Worm (Caenorhabditis elegans): ENCODE data around the gene memi-2.

- TF ChIP-seq klf-2 (GFP tag; conservative IDR thresholded peaks at IDR 0.05) (no peak), ztf-23 (GFP tag; IDR thresholded peaks at IDR 0.05) (no peak), ztf-29 (GFP tag; IDR thresholded peaks at IDR 0.05) (no peak), tab-1 (GFP tag; IDR thresholded peaks at IDR 0.05) (no peak)
These were observed 45.0 kb upstream of the memi-2 start, which contains the start of gene mam-3 for ce11 chrIV:13445275-13445674.

Measured in whole organism, midembryonic.